Fruit fly (Drosophila melanogaster) whole organism, pupa: ENCODE measurements around the gene CG43085.

Source experiments
- CG32121 ChIP-seq: fragments of 200-800 bp; sonication (Bioruptor generic); IDR thresholded peaks from 2 replicates; pipeline ENCODE4 v1.3.6; 2022; ENCODE audit warnings: missing biosample characterization, missing genetic modification characterization
- CG4496 ChIP-seq: fragments of 200-800 bp; sonication (Bioruptor generic); IDR thresholded peaks from 3 replicates; pipeline ENCODE4 v1.3.6; 2022; ENCODE audit warnings: missing biosample characterization, missing genetic modification characterization
- Ets98B ChIP-seq: fragments of 200-800 bp; sonication (Bioruptor generic); IDR thresholded peaks from 2 replicates; pipeline ENCODE4 v1.3.6; 2022; ENCODE audit warnings: missing biosample characterization, missing genetic modification characterization
- rn ChIP-seq: fragments of 200-800 bp; sonication (Bioruptor generic); IDR thresholded peaks from 2 replicates; pipeline ENCODE4 v1.3.6; 2022; ENCODE audit warnings: missing biosample characterization, missing genetic modification characterization

dm6 chr3L:17613972-17614384 is 32.6 kb downstream of the CG43085 start:
- TF ChIP-seq CG32121 (GFP tag; lab: Robert Waterston, UW) = no peak
- TF ChIP-seq rn = no peak
- TF ChIP-seq Ets98B = no peak
- TF ChIP-seq CG4496 = no peak
